Fruit fly (Drosophila melanogaster): ENCODE data around the gene CG6244.

Gene CG6244

DNA sequence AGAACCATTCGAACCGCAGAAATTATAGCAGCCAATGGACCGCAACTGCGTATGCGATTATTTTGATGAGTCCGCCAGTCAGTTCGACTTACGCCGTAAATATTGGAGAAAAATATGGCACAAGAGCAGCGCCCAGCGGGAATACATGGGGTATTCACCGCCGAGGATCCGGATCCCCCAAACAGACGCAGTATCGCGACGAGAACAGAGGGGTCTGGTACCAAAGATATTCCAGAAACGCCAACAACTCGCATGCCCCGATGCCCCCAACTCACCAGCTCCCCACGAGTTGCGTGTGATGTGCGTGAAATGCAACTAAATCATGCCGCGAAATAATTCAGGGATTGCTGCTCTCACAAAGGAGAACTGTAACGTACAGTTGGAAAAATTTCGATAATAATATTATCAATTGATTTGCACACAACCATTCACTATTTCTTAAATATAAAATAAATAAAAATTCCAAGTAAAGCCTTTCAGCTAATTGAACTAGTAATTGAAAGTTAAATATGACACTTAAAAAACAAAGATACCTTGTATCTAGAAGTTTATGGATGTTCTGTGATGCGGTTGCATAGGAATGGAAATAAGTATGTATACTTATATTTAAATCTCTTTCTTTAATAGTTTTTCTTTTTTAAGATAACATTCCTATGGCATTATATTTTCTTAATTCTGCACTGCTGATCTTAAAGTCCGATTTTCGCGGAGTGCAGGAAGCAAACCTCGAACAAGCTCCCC is 45.5 kb upstream of the CG6244 start (continued):
- no peak for TF ChIP-seq pros (GFP tag; optimal IDR thresholded peaks at IDR 0.05)
- TF ChIP-seq Sry-δ (GFP tag; optimal IDR thresholded peaks at IDR 0.05), result no peak
- 0 out of 3 replicates have a peak, but pooled peaks have one; percentile 22 for TF ChIP-seq ci (GFP tag; IDR thresholded peaks at IDR 0.05)
- peak; percentile 7 for TF ChIP-seq CG2678 (tag; optimal IDR thresholded peaks at IDR 0.05)
- no peak for TF ChIP-seq CG1529 (GFP tag; optimal IDR thresholded peaks at IDR 0.05)
- no peak for TF ChIP-seq Xrp1 (GFP tag; IDR thresholded peaks at IDR 0.05)
- no peak for TF ChIP-seq cas (GFP tag; IDR thresholded peaks at IDR 0.05)
- TF ChIP-seq org-1 (GFP tag; optimal IDR thresholded peaks at IDR 0.05), result no peak
- no peak for TF ChIP-seq mld (GFP tag; IDR thresholded peaks at IDR 0.05; ENCODE audit: partially characterized antibody)
- TF ChIP-seq grau (tag; optimal IDR thresholded peaks at IDR 0.05), result no peak
- TF ChIP-seq CG11723 (GFP tag; optimal IDR thresholded peaks at IDR 0.05), result no peak
- TF ChIP-seq CG10462 (GFP tag; optimal IDR thresholded peaks at IDR 0.05), result no peak
- peak; percentile 17 for TF ChIP-seq trem (tag; optimal IDR thresholded peaks at IDR 0.05)
- no peak for TF ChIP-seq chm (GFP tag; IDR thresholded peaks at IDR 0.05)
- TF ChIP-seq Dll (GFP tag; IDR thresholded peaks at IDR 0.05; ENCODE audit: partially characterized antibody), result no peak
- TF ChIP-seq tna (GFP tag; IDR thresholded peaks at IDR 0.05; ENCODE audit: partially characterized antibody), result no peak
- no peak for TF ChIP-seq kay (GFP tag; optimal IDR thresholded peaks at IDR 0.05)
- TF ChIP-seq zfh1 (GFP tag; IDR thresholded peaks at IDR 0.05), result no peak
- TF ChIP-seq CG31441 (GFP tag; IDR thresholded peaks at IDR 0.05), result peak; percentile 17; the same call in 1 of the 2 replicates
- TF ChIP-seq CG10321 (GFP tag; IDR thresholded peaks at IDR 0.05), result no peak
- no peak for TF ChIP-seq caup (GFP tag; optimal IDR thresholded peaks at IDR 0.05; ENCODE audit: severe bottlenecking)
- no peak for TF ChIP-seq Taf1 (GFP tag; IDR thresholded peaks at IDR 0.05)
- no peak for TF ChIP-seq her (GFP tag; optimal IDR thresholded peaks at IDR 0.05)
- TF ChIP-seq Oaz (GFP tag; IDR thresholded peaks at IDR 0.05), result no peak
- no peak for TF ChIP-seq CG11696 (GFP tag; IDR thresholded peaks at IDR 0.05)
- no peak for TF ChIP-seq seq (GFP tag; IDR thresholded peaks at IDR 0.05)
- no peak for TF ChIP-seq CoRest (tag; optimal IDR thresholded peaks at IDR 0.05)
- TF ChIP-seq CG17612 (GFP tag; IDR thresholded peaks at IDR 0.05), result no peak
- TF ChIP-seq crp (GFP tag; optimal IDR thresholded peaks at IDR 0.05), result no peak
- no peak for TF ChIP-seq Dref (GFP tag; IDR thresholded peaks at IDR 0.05)
- no peak for TF ChIP-seq cg (GFP tag; optimal IDR thresholded peaks at IDR 0.05)
- peak; percentile 17 for TF ChIP-seq CG30403 (GFP tag; optimal IDR thresholded peaks at IDR 0.05)
- TF ChIP-seq Neu2 (GFP tag; optimal IDR thresholded peaks at IDR 0.05; ENCODE audit: borderline replicate concordance), result no peak
- TF ChIP-seq CG10654 (GFP tag; optimal IDR thresholded peaks at IDR 0.05), result no peak
- no peak for TF ChIP-seq Hmr (GFP tag; optimal IDR thresholded peaks at IDR 0.05)
- no peak for TF ChIP-seq CG18011 (GFP tag; optimal IDR thresholded peaks at IDR 0.05)
- TF ChIP-seq unpg (GFP tag; optimal IDR thresholded peaks at IDR 0.05), result no peak
- TF ChIP-seq Ets65A (GFP tag), result peak; percentile 12
- no peak for TF ChIP-seq CG6254 (GFP tag; optimal IDR thresholded peaks at IDR 0.05)
- no peak for TF ChIP-seq ewg (GFP tag; optimal IDR thresholded peaks at IDR 0.05)
- no peak for TF ChIP-seq jigr1 (GFP tag; IDR thresholded peaks at IDR 0.05)
- no peak for TF ChIP-seq CG10209 (GFP tag; optimal IDR thresholded peaks at IDR 0.05)
- TF ChIP-seq bsh (GFP tag; optimal IDR thresholded peaks at IDR 0.05), result peak in 1 of 2 experiments; percentile 15
- no peak for TF ChIP-seq CG12299 (tag; optimal IDR thresholded peaks at IDR 0.05)
- peak; percentile 26 for TF ChIP-seq nom (GFP tag; optimal IDR thresholded peaks at IDR 0.05)
- TF ChIP-seq CG13894 (tag; optimal IDR thresholded peaks at IDR 0.05), result no peak
- no peak for TF ChIP-seq CG7745 (tag; optimal IDR thresholded peaks at IDR 0.05)
- TF ChIP-seq Hmx (GFP tag; optimal IDR thresholded peaks at IDR 0.05), result no peak

All from whole organism, embryonic.